Worm (Caenorhabditis elegans): ENCODE results near the gene C23H3.2.
A peak's percentile ranks its signal among the peaks of the same experiment; 100 is the strongest.

C23H3.2 gene

DNA sequence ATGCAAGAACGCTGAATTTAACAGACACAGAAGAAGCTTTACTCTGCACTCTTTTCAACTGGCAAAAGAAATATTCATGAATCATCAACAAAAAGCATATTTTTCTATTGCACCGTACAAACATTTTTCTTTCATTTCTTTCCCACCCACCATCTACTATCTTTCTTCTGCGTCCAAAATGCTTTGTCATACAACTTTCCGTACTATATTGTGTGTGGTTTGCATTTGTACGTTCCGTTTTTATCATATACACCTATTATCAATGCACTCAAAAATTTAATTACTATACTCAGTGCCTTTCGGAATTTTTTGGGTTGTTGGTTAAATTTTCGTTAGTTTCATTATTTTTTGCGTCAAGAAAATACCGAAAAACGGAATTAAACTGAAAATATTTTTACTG is 6.5 kb downstream of the C23H3.2 start:
- TF ChIP-seq pqm-1 (tag; optimal IDR thresholded peaks at IDR 0.05) (peak; percentile 79), ztf-7 (tag; optimal IDR thresholded peaks at IDR 0.05) (no peak), nhr-28 (tag; optimal IDR thresholded peaks at IDR 0.05) (peak; percentile 65), nhr-111 (GFP tag; optimal IDR thresholded peaks at IDR 0.05) (no peak), unc-62 (GFP tag; optimal IDR thresholded peaks at IDR 0.05 in 1 of 2) (peak in 1 of 2 experiments; percentile 86), unc-62 (tag; optimal IDR thresholded peaks at IDR 0.05) (no peak)

DNA sequence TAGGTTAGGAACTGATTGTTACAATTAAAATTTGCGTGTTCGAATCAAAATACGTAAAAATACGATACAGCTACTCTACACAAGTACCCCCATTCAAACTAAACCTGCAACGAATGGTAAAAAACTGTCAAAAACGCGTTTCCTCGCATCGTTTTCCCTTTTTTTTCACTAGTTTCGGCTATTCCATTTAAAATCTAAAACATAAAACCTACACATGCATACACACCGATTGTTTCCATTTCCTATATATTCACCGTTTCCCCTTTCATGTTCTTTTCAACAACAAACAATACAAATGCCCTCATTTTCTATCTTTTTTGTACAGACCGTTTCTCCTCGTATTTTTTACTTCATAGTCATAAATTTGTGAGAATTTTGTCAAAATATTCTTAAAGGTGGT is 7.6 kb downstream of the C23H3.2 start:
- peak; percentile 77 for TF ChIP-seq aha-1 (tag)
- TF ChIP-seq attf-4 (tag; optimal IDR thresholded peaks at IDR 0.05) = no peak

DNA sequence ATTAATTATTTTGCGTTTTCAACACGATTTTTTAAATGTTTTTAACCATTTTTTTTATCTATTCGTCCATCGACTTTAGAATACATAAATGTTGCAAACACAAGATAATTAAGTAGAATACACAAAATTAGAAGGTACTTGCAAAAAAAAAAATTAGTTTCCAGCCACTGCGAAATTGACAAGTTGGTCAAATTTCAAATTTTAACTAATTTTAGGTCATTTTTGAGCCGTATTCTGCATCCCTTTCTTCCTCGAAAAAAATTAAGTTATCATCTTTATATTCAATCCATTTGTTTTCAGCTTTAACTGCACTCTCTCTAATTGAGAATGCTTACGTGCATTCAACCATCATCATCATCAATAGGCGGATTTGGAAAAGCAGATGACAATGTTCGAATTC is 8.2 kb downstream of the C23H3.2 start, which contains the start of gene egl-26:
Gene egl-26 (plus strand): TSS at position 301 of the 400 bp plus-strand sequence.
- no peak for TF ChIP-seq nhr-42 (GFP tag; IDR thresholded peaks at IDR 0.05)
- peak in 1 of 2 experiments; percentile 77 for TF ChIP-seq unc-62 (GFP tag; optimal IDR thresholded peaks at IDR 0.05 in 1 of 2)
- no peak for TF ChIP-seq unc-62 (tag; optimal IDR thresholded peaks at IDR 0.05)

DNA sequence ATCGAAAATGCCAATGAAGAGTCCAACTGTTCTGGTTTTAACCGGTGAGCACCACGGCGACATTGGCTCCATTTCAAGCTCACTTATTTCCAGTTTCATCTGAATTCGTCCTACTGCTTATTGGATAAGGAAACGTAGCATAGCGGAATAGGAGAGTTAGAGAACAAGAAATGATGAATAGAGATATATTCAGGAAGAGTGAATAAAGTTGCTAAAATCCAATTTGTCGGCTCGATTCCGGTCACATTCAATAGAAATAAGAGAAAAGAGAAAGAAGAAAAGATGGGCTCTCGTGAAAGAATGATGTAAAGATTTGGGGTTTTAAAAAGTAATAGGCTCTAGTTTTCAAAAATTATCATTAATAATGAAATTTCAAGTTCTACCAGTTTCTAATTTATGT is 12.2 kb downstream of the C23H3.2 start:
- TF ChIP-seq ctbp-1 (GFP tag; IDR thresholded peaks at IDR 0.05) (peak; percentile 57; the same call in 1 of the 2 replicates), lin-29 (GFP tag; IDR thresholded peaks at IDR 0.05) (no peak), saeg-2 (GFP tag; IDR thresholded peaks at IDR 0.05) (no peak), ZK546.5 (tag; optimal IDR thresholded peaks at IDR 0.05) (no peak), fkh-10 (GFP tag; optimal IDR thresholded peaks at IDR 0.05) (peak; percentile 94), Y75B8A.6 (GFP tag; IDR thresholded peaks at IDR 0.05) (no peak), ces-1 (GFP tag; optimal IDR thresholded peaks at IDR 0.05) (peak; percentile 75)

DNA sequence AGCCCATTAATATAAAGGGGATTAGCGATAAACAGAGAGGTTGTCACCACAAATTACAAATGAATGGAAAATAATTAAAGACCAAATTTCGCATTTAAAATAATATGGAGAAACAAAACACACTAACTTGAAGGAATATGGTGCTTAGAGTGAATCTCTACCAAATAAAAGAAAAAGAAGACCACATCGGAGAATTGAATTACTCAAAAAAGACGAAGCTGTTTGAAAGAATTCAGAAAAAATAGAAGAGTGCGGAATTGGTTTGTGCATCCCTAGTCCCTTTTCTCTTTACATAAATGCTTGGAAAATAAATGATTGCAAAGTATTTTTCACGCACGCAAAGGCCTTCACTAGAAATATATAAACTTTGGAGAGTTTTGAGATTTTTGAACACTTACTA is 12.8 kb downstream of the C23H3.2 start:
- TF ChIP-seq F37D6.2 (tag; optimal IDR thresholded peaks at IDR 0.05) (no peak), aha-1 (tag) (peak; percentile 86), ces-1 (GFP tag; optimal IDR thresholded peaks at IDR 0.05) (peak; percentile 26)

DNA sequence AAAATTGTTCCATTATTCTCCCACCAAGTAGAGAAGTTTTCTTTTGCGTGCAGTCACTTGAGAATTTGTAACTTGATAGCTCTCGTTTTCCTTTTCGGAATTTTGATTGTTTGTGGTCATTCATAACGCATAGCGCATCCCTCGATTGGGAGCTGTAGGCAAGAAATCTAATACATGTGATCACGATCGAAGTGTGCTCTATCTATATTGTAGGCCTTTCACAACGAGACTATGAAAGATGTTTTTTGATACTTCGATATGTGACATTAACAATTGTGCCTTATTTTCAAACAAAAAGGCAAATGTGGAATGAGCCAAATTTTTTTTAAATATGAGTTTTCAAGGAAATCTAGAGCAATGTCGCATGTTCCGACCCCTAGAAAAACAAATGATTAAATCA is 14.7 kb downstream of the C23H3.2 start:
- TF ChIP-seq hlh-11 (tag; optimal IDR thresholded peaks at IDR 0.05) = no peak
- TF ChIP-seq unc-62 (GFP tag; optimal IDR thresholded peaks at IDR 0.05 in 1 of 2) = peak in 1 of 2 experiments; percentile 95
- no peak for TF ChIP-seq unc-62 (tag; optimal IDR thresholded peaks at IDR 0.05)

DNA sequence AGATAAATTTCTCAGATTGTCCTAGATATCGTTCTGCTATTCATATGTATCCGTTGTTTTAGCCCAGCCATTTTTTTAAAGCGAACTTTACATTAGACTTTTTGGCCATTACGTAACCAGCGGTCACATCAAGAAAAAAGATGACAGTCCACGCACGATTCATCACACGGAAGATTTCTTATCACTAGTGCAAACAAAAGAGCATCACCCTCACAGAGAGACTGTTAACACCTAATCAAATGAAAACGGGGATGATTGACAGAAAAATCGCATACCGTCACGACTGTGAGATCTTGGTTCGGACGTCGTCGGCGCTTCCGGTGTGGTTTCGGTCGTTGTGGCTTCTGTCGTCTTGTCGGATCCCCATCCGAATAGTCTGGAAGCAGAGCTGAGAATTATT is 15.5 kb downstream of the C23H3.2 start:
- TF ChIP-seq zip-11 (GFP tag; IDR thresholded peaks at IDR 0.05) = no peak
- TF ChIP-seq vab-7 (GFP tag; IDR thresholded peaks at IDR 0.05) = no peak
- TF ChIP-seq hlh-30 (tag; optimal IDR thresholded peaks at IDR 0.05; ENCODE audit: insufficient read depth) = peak; percentile 23
- TF ChIP-seq pqm-1 (tag; optimal IDR thresholded peaks at IDR 0.05) = peak; percentile 64
- peak; percentile 66 for TF ChIP-seq dmd-6 (GFP tag; IDR thresholded peaks at IDR 0.05)
- TF ChIP-seq dve-1 (tag; optimal IDR thresholded peaks at IDR 0.05; ENCODE audit: insufficient read depth) = peak; percentile 32
- no peak for TF ChIP-seq tag-97 (GFP tag; IDR thresholded peaks at IDR 0.05)

DNA sequence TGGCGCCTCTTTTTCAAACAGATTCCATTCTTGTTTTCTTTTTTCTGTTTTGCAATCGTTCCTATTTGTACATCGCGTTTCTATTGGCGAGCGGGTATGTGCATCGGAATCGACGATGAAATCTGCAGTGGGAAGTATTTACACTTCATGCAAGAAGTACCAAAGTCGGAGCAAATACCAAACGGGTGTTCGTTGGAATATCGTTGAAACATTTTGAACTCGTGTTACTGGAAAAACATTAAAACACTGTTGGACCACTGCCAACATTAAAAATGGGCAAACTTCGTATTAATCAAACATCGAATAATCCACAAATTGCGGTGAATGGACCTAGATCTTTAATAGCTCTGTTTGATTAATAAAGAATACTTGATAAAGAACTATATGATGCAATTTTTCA is 18.1 kb downstream of the C23H3.2 start, which contains the start of gene C23H3.9:
Gene C23H3.9 (minus strand): TSS at position 101 of the 400 bp plus-strand sequence.
- no peak for TF ChIP-seq zag-1 (tag; optimal IDR thresholded peaks at IDR 0.05)
- TF ChIP-seq lin-13 (GFP tag; optimal IDR thresholded peaks at IDR 0.05) = no peak
- TF ChIP-seq ama-1 (optimal IDR thresholded peaks at IDR 0.05) = no peak
- no peak for TF ChIP-seq D1046.2 (GFP tag; IDR thresholded peaks at IDR 0.05)
- TF ChIP-seq dmd-9 (GFP tag; IDR thresholded peaks at IDR 0.05) = no peak
- no peak for TF ChIP-seq lir-3 (tag; optimal IDR thresholded peaks at IDR 0.05)
- no peak for TF ChIP-seq mes-2 (tag; optimal IDR thresholded peaks at IDR 0.05; ENCODE audit: poor library complexity, severe bottlenecking)
